Fruit fly (Drosophila melanogaster): ENCODE results near the gene eIF5B.
A peak's percentile ranks its signal among the peaks of the same experiment; 100 is the strongest.

The eIF5B gene

dm6 chr3L:3434882-3435281 lies 25.9 kb downstream of the eIF5B start (continued):
- peak; percentile 20 for TF ChIP-seq az2 (GFP tag; optimal IDR thresholded peaks at IDR 0.05)
- TF ChIP-seq ase (GFP tag; IDR thresholded peaks at IDR 0.05): no peak
- no peak for TF ChIP-seq cwo (GFP tag; optimal IDR thresholded peaks at IDR 0.05)
- TF ChIP-seq D (optimal IDR thresholded peaks at IDR 0.05): no peak
- TF ChIP-seq D (GFP tag; optimal IDR thresholded peaks at IDR 0.05): peak; percentile 3
- peak; percentile 34 for TF ChIP-seq D19A (tag; optimal IDR thresholded peaks at IDR 0.05)
- 0 out of 3 replicates have a peak, but pooled peaks have one; percentile 24 for TF ChIP-seq CG34422 (GFP tag; IDR thresholded peaks at IDR 0.05)
- peak; percentile 14 for TF ChIP-seq CG10209 (GFP tag; optimal IDR thresholded peaks at IDR 0.05)
- no peak for TF ChIP-seq CG1233 (GFP tag; optimal IDR thresholded peaks at IDR 0.05)
- no peak for TF ChIP-seq Hey (tag; optimal IDR thresholded peaks at IDR 0.05)
- no peak for TF ChIP-seq pb (GFP tag; optimal IDR thresholded peaks at IDR 0.05)
- TF ChIP-seq onecut (GFP tag; IDR thresholded peaks at IDR 0.05): 0 out of 2 replicates have a peak, but pooled peaks have one; percentile 8
- no peak for TF ChIP-seq CG5180 (GFP tag; optimal IDR thresholded peaks at IDR 0.05)
- TF ChIP-seq TFAM (GFP tag; optimal IDR thresholded peaks at IDR 0.05): no peak
- no peak for TF ChIP-seq hb (GFP tag; IDR thresholded peaks at IDR 0.05; ENCODE audit: partially characterized antibody)
- no peak for TF ChIP-seq CG31224 (GFP tag; IDR thresholded peaks at IDR 0.05)
- peak in 1 of 2 experiments; percentile 8 for TF ChIP-seq Hr78 (GFP tag; optimal IDR thresholded peaks at IDR 0.05)
- TF ChIP-seq CG12391 (tag; optimal IDR thresholded peaks at IDR 0.05): peak; percentile 24
- no peak for TF ChIP-seq CG9727 (GFP tag; optimal IDR thresholded peaks at IDR 0.05)
- TF ChIP-seq bsh (GFP tag; optimal IDR thresholded peaks at IDR 0.05): peak in 1 of 2 experiments; percentile 74
- TF ChIP-seq CG3847 (GFP tag; IDR thresholded peaks at IDR 0.05): peak; percentile 12; the same call in 1 of the 2 replicates
- no peak for TF ChIP-seq pzg (GFP tag; optimal IDR thresholded peaks at IDR 0.05)
- no peak; the same call in 1 of the 2 replicates for TF ChIP-seq CG14014 (GFP tag; IDR thresholded peaks at IDR 0.05)
- TF ChIP-seq CG8388 (GFP tag; optimal IDR thresholded peaks at IDR 0.05): peak; percentile 35
- TF ChIP-seq CG9215 (GFP tag; IDR thresholded peaks at IDR 0.05): peak; percentile 13; the same call in 1 of the 2 replicates
- peak; percentile 32; the same call in 1 of the 3 replicates for TF ChIP-seq croc (GFP tag; conservative IDR thresholded peaks at IDR 0.05)

dm6 chr3L:3433955-3434354 lies 26.8 kb downstream of the eIF5B start:
- no peak for TF ChIP-seq Deaf1 (tag; optimal IDR thresholded peaks at IDR 0.05)
- no peak for TF ChIP-seq zf30C (GFP tag; optimal IDR thresholded peaks at IDR 0.05)
- no peak for TF ChIP-seq CG3995 (GFP tag; optimal IDR thresholded peaks at IDR 0.05)
- TF ChIP-seq CG17186 (GFP tag; optimal IDR thresholded peaks at IDR 0.05): no peak
- no peak for TF ChIP-seq CG4617 (GFP tag; optimal IDR thresholded peaks at IDR 0.05; ENCODE audit: borderline replicate concordance)
- no peak for TF ChIP-seq CG12391 (tag; optimal IDR thresholded peaks at IDR 0.05)
- peak; percentile 72 for TF ChIP-seq sd (tag; optimal IDR thresholded peaks at IDR 0.05)
- TF ChIP-seq Med (GFP tag): peak; percentile 53
- peak; percentile 30 for TF ChIP-seq cg (GFP tag; optimal IDR thresholded peaks at IDR 0.05)
- no peak for TF ChIP-seq sima (GFP tag; optimal IDR thresholded peaks at IDR 0.05)

dm6 chr3L:3432656-3433344 lies 28.0 kb downstream of the eIF5B start:
- TF ChIP-seq kah (GFP tag; optimal IDR thresholded peaks at IDR 0.05): peak; percentile 62
- TF ChIP-seq ci (GFP tag; IDR thresholded peaks at IDR 0.05): peak; percentile 88
- peak in 1 of 2 experiments; percentile 38 for TF ChIP-seq crp (GFP tag; optimal IDR thresholded peaks at IDR 0.05)
- TF ChIP-seq dan (GFP tag; IDR thresholded peaks at IDR 0.05): no peak
- TF ChIP-seq schlank (tag; optimal IDR thresholded peaks at IDR 0.05): peak; percentile 12
- peak; percentile 4 for TF ChIP-seq tup (GFP tag; optimal IDR thresholded peaks at IDR 0.05)
- TF ChIP-seq gce (GFP tag; IDR thresholded peaks at IDR 0.05): peak; percentile 58; the same call in 1 of the 3 replicates
- peak; percentile 58 for TF ChIP-seq jing (GFP tag; optimal IDR thresholded peaks at IDR 0.05)
- TF ChIP-seq Hmx (GFP tag; optimal IDR thresholded peaks at IDR 0.05): no peak
- TF ChIP-seq CG10959 (GFP tag; IDR thresholded peaks at IDR 0.05): peak; percentile 53
- peak; percentile 75 for TF ChIP-seq CG7357 (GFP tag; IDR thresholded peaks at IDR 0.05)
- peak; percentile 58 for TF ChIP-seq Six4 (GFP tag; optimal IDR thresholded peaks at IDR 0.05)
- TF ChIP-seq p53 (GFP tag; optimal IDR thresholded peaks at IDR 0.05): no peak
- TF ChIP-seq CG14441 (GFP tag; IDR thresholded peaks at IDR 0.05): peak; percentile 88
